Fruit fly (Drosophila melanogaster): ENCODE results near the gene Ntl.
A peak's percentile ranks its signal among the peaks of the same experiment; 100 is the strongest.

Ntl gene

dm6 chr2L:7702383-7703188 is 8.1 kb upstream of the Ntl start, which contains the start of gene Tep3 (continued):
- TF ChIP-seq CG9609 (GFP tag; optimal IDR thresholded peaks at IDR 0.05) (no peak), oc (tag; optimal IDR thresholded peaks at IDR 0.05) (peak; percentile 50), ssp (GFP tag; IDR thresholded peaks at IDR 0.05) (no peak), CG7963 (GFP tag; IDR thresholded peaks at IDR 0.05; ENCODE audit: partially characterized antibody) (0 out of 3 replicates have a peak, but pooled peaks have one; percentile 19), Dbx (GFP tag; IDR thresholded peaks at IDR 0.05) (peak; percentile 59; the same call in 2 of the 3 replicates), CG4282 (GFP tag; optimal IDR thresholded peaks at IDR 0.05) (no peak), CG11456 (GFP tag; IDR thresholded peaks at IDR 0.05) (no peak), bab2 (GFP tag; optimal IDR thresholded peaks at IDR 0.05) (peak; percentile 24), tin (GFP tag; optimal IDR thresholded peaks at IDR 0.05) (peak; percentile 42), pho (GFP tag; optimal IDR thresholded peaks at IDR 0.05) (peak; percentile 27), cas (GFP tag; IDR thresholded peaks at IDR 0.05) (no peak), sens (GFP tag) (peak; percentile 80), prd (optimal IDR thresholded peaks at IDR 0.05) (no peak), prd (GFP tag; IDR thresholded peaks at IDR 0.05) (0 out of 3 replicates have a peak, but pooled peaks have one; percentile 37), Meics (GFP tag; optimal IDR thresholded peaks at IDR 0.05) (peak; percentile 24), Ptx1 (GFP tag; IDR thresholded peaks at IDR 0.05) (peak; percentile 24; the same call in 1 of the 2 replicates), seq (GFP tag; IDR thresholded peaks at IDR 0.05) (no peak), Aef1 (GFP tag; IDR thresholded peaks at IDR 0.05) (0 out of 3 replicates have a peak, but pooled peaks have one; percentile 29), al (GFP tag; IDR thresholded peaks at IDR 0.05) (peak; percentile 35), CG15011 (GFP tag; optimal IDR thresholded peaks at IDR 0.05) (no peak), CG12659 (GFP tag; optimal IDR thresholded peaks at IDR 0.05) (peak; percentile 13), CG30431 (GFP tag; optimal IDR thresholded peaks at IDR 0.05) (no peak), CG32532 (GFP tag; IDR thresholded peaks at IDR 0.05) (peak; percentile 62), bcd (GFP tag; optimal IDR thresholded peaks at IDR 0.05) (peak; percentile 41), grn (GFP tag; optimal IDR thresholded peaks at IDR 0.05) (no peak), CG14710 (tag; optimal IDR thresholded peaks at IDR 0.05) (no peak), CG8765 (GFP tag; IDR thresholded peaks at IDR 0.05) (no peak), CG6254 (GFP tag; optimal IDR thresholded peaks at IDR 0.05) (no peak), emc (GFP tag; optimal IDR thresholded peaks at IDR 0.05) (no peak), sd (tag; optimal IDR thresholded peaks at IDR 0.05) (peak; percentile 31), CG15601 (tag; optimal IDR thresholded peaks at IDR 0.05) (peak; percentile 23), CG12236 (GFP tag; optimal IDR thresholded peaks at IDR 0.05) (no peak), CG9727 (GFP tag; optimal IDR thresholded peaks at IDR 0.05) (peak; percentile 19), fd3F (GFP tag; optimal IDR thresholded peaks at IDR 0.05) (peak; percentile 27), exex (tag; optimal IDR thresholded peaks at IDR 0.05) (no peak), eyg (GFP tag; optimal IDR thresholded peaks at IDR 0.05) (no peak), Ets97D (GFP tag; optimal IDR thresholded peaks at IDR 0.05) (peak; percentile 17), Eip74EF (GFP tag; optimal IDR thresholded peaks at IDR 0.05) (no peak), Camta (GFP tag; optimal IDR thresholded peaks at IDR 0.05) (no peak), chinmo (GFP tag; IDR thresholded peaks at IDR 0.05; ENCODE audit: partially characterized antibody) (peak; percentile 95), pb (GFP tag; optimal IDR thresholded peaks at IDR 0.05) (no peak), Fer3 (tag; optimal IDR thresholded peaks at IDR 0.05) (peak; percentile 33), CG3847 (GFP tag; IDR thresholded peaks at IDR 0.05) (0 out of 2 replicates have a peak, but pooled peaks have one; percentile 19), Gsc (GFP tag; IDR thresholded peaks at IDR 0.05) (no peak), bbx (GFP tag; IDR thresholded peaks at IDR 0.05; ENCODE audit: partially characterized antibody) (peak; percentile 26; the same call in 1 of the 2 replicates), Awh (GFP tag; IDR thresholded peaks at IDR 0.05) (0 out of 2 replicates have a peak, but pooled peaks have one; percentile 29), YL-1 (GFP tag; optimal IDR thresholded peaks at IDR 0.05) (no peak), inv (GFP tag; IDR thresholded peaks at IDR 0.05; ENCODE audit: partially characterized antibody) (no peak), CG13624 (GFP tag; optimal IDR thresholded peaks at IDR 0.05) (peak; percentile 20)
